Worm (Caenorhabditis elegans) whole organism, late embryonic: ENCODE measurements around the gene ftt-2.

Experiments
- C08G9.2 ChIP-seq: sonication (generic microtip); optimal IDR thresholded peaks from 2 replicates; lab custom pipeline; 2016; ENCODE audit warnings: mild to moderate bottlenecking, missing genetic modification characterization, moderate library complexity, missing compliant biosample characterization
- C38D4.7 ChIP-seq: fragments of 200-800 bp; sonication (Bioruptor generic); optimal IDR thresholded peaks from 2 replicates; lab custom pipeline; 2018; ENCODE audit warnings: mild to moderate bottlenecking, missing genetic modification characterization, moderate library complexity, missing compliant biosample characterization
- F13H6.1 ChIP-seq: sonication (generic microtip); optimal IDR thresholded peaks from 2 replicates; lab custom pipeline; 2016; ENCODE audit warnings: missing genetic modification characterization, missing compliant biosample characterization
- K02D7.2 ChIP-seq: sonication (generic microtip); optimal IDR thresholded peaks from 2 replicates; lab custom pipeline; 2017; ENCODE audit warnings: mild to moderate bottlenecking, missing genetic modification characterization, missing compliant biosample characterization
- K09A11.1 ChIP-seq: sonication (generic microtip); optimal IDR thresholded peaks from 2 replicates; lab custom pipeline; 2017; ENCODE audit warnings: antibody characterized with exemption, mild to moderate bottlenecking, missing genetic modification characterization, missing compliant biosample characterization; ENCODE audit not compliant: insufficient read depth
- T23F11.4 ChIP-seq: fragments of 200-800 bp; sonication (Bioruptor generic); optimal IDR thresholded peaks from 2 replicates; lab custom pipeline; 2018; ENCODE audit warnings: mild to moderate bottlenecking, missing genetic modification characterization, missing compliant biosample characterization
- Y22D7AL.16 ChIP-seq: sonication (generic microtip); optimal IDR thresholded peaks from 2 replicates; lab custom pipeline; 2016; ENCODE audit warnings: missing genetic modification characterization, missing compliant biosample characterization
- ahr-1 ChIP-seq: sonication (generic microtip); optimal IDR thresholded peaks from 2 replicates; lab custom pipeline; 2016; ENCODE audit warnings: missing genetic modification characterization, missing compliant biosample characterization
- ama-1 ChIP-seq: fragments of 150-350 bp; optimal IDR thresholded peaks from 2 replicates; lab custom pipeline; 2014
- ceh-14 ChIP-seq: sonication (generic microtip); optimal IDR thresholded peaks from 2 replicates; lab custom pipeline; 2016; ENCODE audit warnings: missing genotype, missing genetic modification characterization, missing compliant biosample characterization
- ceh-19 ChIP-seq: fragments of 200-800 bp; sonication (Bioruptor generic); optimal IDR thresholded peaks from 2 replicates; lab custom pipeline; 2018; ENCODE audit warnings: mild to moderate bottlenecking, missing genetic modification characterization, missing compliant biosample characterization
- ceh-2 ChIP-seq: sonication (generic microtip); optimal IDR thresholded peaks from 2 replicates; lab custom pipeline; 2016; ENCODE audit warnings: missing genotype, missing genetic modification characterization, missing compliant biosample characterization
- ceh-22 ChIP-seq: sonication (generic microtip); optimal IDR thresholded peaks from 2 replicates; lab custom pipeline; 2017; ENCODE audit warnings: missing biosample characterization, missing genetic modification characterization
- ceh-24 ChIP-seq: sonication (generic microtip); optimal IDR thresholded peaks from 2 replicates; lab custom pipeline; 2016; ENCODE audit warnings: mild to moderate bottlenecking, missing genetic modification characterization, missing compliant biosample characterization
- ceh-30 ChIP-seq: fragments of 150-350 bp; optimal IDR thresholded peaks from 2 replicates; lab custom pipeline; 2014; ENCODE audit warnings: missing biosample characterization, missing genetic modification characterization
- ceh-34 ChIP-seq: sonication (generic microtip); optimal IDR thresholded peaks from 2 replicates; lab custom pipeline; 2016; ENCODE audit warnings: mild to moderate bottlenecking, missing genetic modification characterization, missing compliant biosample characterization
- ceh-45 ChIP-seq: fragments of 200-800 bp; sonication (Bioruptor generic); IDR thresholded peaks from 2 replicates; pipeline ENCODE4 v1.3.6; 2022; ENCODE audit warnings: missing genetic modification reagents, missing genetic modification characterization, missing compliant biosample characterization
- ceh-48 ChIP-seq: sonication (generic microtip); optimal IDR thresholded peaks from 2 replicates; lab custom pipeline; 2016; ENCODE audit warnings: missing genetic modification characterization, inconsistent platforms, missing compliant biosample characterization
- ceh-9 ChIP-seq: sonication (generic microtip); optimal IDR thresholded peaks from 2 replicates; lab custom pipeline; 2016; ENCODE audit warnings: mild to moderate bottlenecking, missing genetic modification characterization, inconsistent platforms, missing compliant biosample characterization
- che-1 ChIP-seq: sonication (generic microtip); optimal IDR thresholded peaks from 2 replicates; lab custom pipeline; 2016; ENCODE audit warnings: mild to moderate bottlenecking, missing genetic modification characterization, missing compliant biosample characterization
- dmd-4 ChIP-seq: sonication (generic microtip); optimal IDR thresholded peaks from 2 replicates; lab custom pipeline; 2016; ENCODE audit warnings: borderline replicate concordance, missing genetic modification characterization, missing compliant biosample characterization
- dve-1 ChIP-seq: sonication (generic microtip); optimal IDR thresholded peaks from 2 replicates; lab custom pipeline; 2017; ENCODE audit warnings: antibody characterized with exemption, mild to moderate bottlenecking, missing genetic modification characterization, missing compliant biosample characterization
- elt-2 ChIP-seq: sonication (generic microtip); optimal IDR thresholded peaks from 2 replicates; lab custom pipeline; 2016; ENCODE audit warnings: missing genetic modification reagents, missing genetic modification characterization, missing compliant biosample characterization
- elt-4 ChIP-seq: sonication (generic microtip); optimal IDR thresholded peaks from 2 replicates; lab custom pipeline; 2016; ENCODE audit warnings: missing genetic modification characterization, missing compliant biosample characterization
- ets-4 ChIP-seq: sonication (generic microtip); optimal IDR thresholded peaks from 2 replicates; lab custom pipeline; 2016; ENCODE audit warnings: missing genetic modification characterization, missing compliant biosample characterization
- gmeb-2 ChIP-seq: sonication (generic microtip); optimal IDR thresholded peaks from 2 replicates; lab custom pipeline; 2016; ENCODE audit warnings: missing genetic modification characterization, inconsistent platforms, missing compliant biosample characterization
- hlh-13 ChIP-seq: fragments of 200-800 bp; sonication (Bioruptor generic); optimal IDR thresholded peaks from 2 replicates; lab custom pipeline; 2018; ENCODE audit warnings: mild to moderate bottlenecking, missing genetic modification characterization, missing compliant biosample characterization
- hlh-6 ChIP-seq: sonication (generic microtip); optimal IDR thresholded peaks from 2 replicates; lab custom pipeline; 2016; ENCODE audit warnings: missing genotype, missing genetic modification characterization, missing compliant biosample characterization
- hlh-8 ChIP-seq: sonication (generic microtip); optimal IDR thresholded peaks from 2 replicates; lab custom pipeline; 2016; ENCODE audit warnings: missing genotype, missing genetic modification characterization, missing compliant biosample characterization
- lim-6 ChIP-seq: sonication (generic microtip); optimal IDR thresholded peaks from 2 replicates; lab custom pipeline; 2016; ENCODE audit warnings: missing genetic modification characterization, missing compliant biosample characterization
- lin-11 ChIP-seq: fragments of 200-800 bp; sonication (Bioruptor generic); optimal IDR thresholded peaks from 2 replicates; lab custom pipeline; 2018; ENCODE audit warnings: mild to moderate bottlenecking, missing genetic modification characterization, missing compliant biosample characterization
- nhr-11 ChIP-seq: fragments of 150-350 bp; optimal IDR thresholded peaks from 2 replicates; lab custom pipeline; 2014; ENCODE audit warnings: missing biosample characterization, missing genetic modification characterization
- nhr-232 ChIP-seq: sonication (generic microtip); optimal IDR thresholded peaks from 2 replicates; lab custom pipeline; 2016; ENCODE audit warnings: missing genetic modification characterization, missing compliant biosample characterization
- npax-4 ChIP-seq: sonication (generic microtip); optimal IDR thresholded peaks from 2 replicates; lab custom pipeline; 2016; ENCODE audit warnings: missing genetic modification characterization, missing compliant biosample characterization
- pag-3 ChIP-seq: sonication (generic microtip); optimal IDR thresholded peaks from 2 replicates; lab custom pipeline; 2016; ENCODE audit warnings: missing compliant biosample characterization, missing genetic modification characterization, borderline replicate concordance
- pax-1 ChIP-seq: fragments of 150-350 bp; optimal IDR thresholded peaks from 2 replicates; lab custom pipeline; 2014; ENCODE audit warnings: missing biosample characterization, missing genetic modification characterization
- pha-2 ChIP-seq: sonication (generic microtip); optimal IDR thresholded peaks from 2 replicates; lab custom pipeline; 2017; ENCODE audit warnings: mild to moderate bottlenecking, missing genetic modification characterization, missing compliant biosample characterization
- pha-4 ChIP-seq: fragments of 150-350 bp; optimal IDR thresholded peaks from 2 replicates; lab custom pipeline; 2018; ENCODE audit warnings: missing biosample characterization, missing genetic modification reagents, missing genetic modification characterization
- ref-2 ChIP-seq: sonication (generic microtip); optimal IDR thresholded peaks from 2 replicates; lab custom pipeline; 2016; ENCODE audit warnings: missing genetic modification characterization, missing compliant biosample characterization
- sdc-2 ChIP-seq: sonication (generic microtip); optimal IDR thresholded peaks from 2 replicates; lab custom pipeline; 2016; ENCODE audit warnings: missing genotype, missing genetic modification characterization, missing compliant biosample characterization
- sox-2 ChIP-seq: fragments of 200-800 bp; sonication (Bioruptor generic); IDR thresholded peaks from 2 replicates; pipeline ENCODE4 v1.3.6; 2022; ENCODE audit warnings: missing genetic modification reagents, missing genetic modification characterization, missing compliant biosample characterization
- sox-4 ChIP-seq: sonication (generic microtip); optimal IDR thresholded peaks from 2 replicates; lab custom pipeline; 2017; ENCODE audit warnings: mild to moderate bottlenecking, missing genetic modification characterization, inconsistent platforms, missing compliant biosample characterization
- syd-9 ChIP-seq: sonication (generic microtip); optimal IDR thresholded peaks from 2 replicates; lab custom pipeline; 2016; ENCODE audit warnings: mild to moderate bottlenecking, missing genetic modification characterization, moderate library complexity, missing compliant biosample characterization
- tbx-2 ChIP-seq: sonication (generic microtip); optimal IDR thresholded peaks from 2 replicates; lab custom pipeline; 2016; ENCODE audit warnings: missing genetic modification characterization, missing compliant biosample characterization
- ttx-3 ChIP-seq: sonication (generic microtip); optimal IDR thresholded peaks from 2 replicates; lab custom pipeline; 2016; ENCODE audit warnings: missing genetic modification reagents, missing genetic modification characterization, missing compliant biosample characterization
- unc-3 ChIP-seq, 2 experiments: fragments of 200-800 bp in 1 of 2; sonication (Bioruptor generic) in 1 of 2; sonication (generic microtip) in 1 of 2; conservative IDR thresholded peaks in 1 of 2; optimal IDR thresholded peaks in 1 of 2; 2 replicates each; pipeline versions ENCODE4 v1.3.6 to Lab custom; 2016 to 2022; ENCODE audit warnings: missing compliant biosample characterization in 2 of 2, missing genetic modification characterization in 2 of 2, missing genetic modification reagents in 1 of 2
- unc-42 ChIP-seq: sonication (generic microtip); optimal IDR thresholded peaks from 2 replicates; lab custom pipeline; 2016; ENCODE audit warnings: missing genotype, missing genetic modification characterization, missing compliant biosample characterization
- unc-55 ChIP-seq: sonication (generic microtip); optimal IDR thresholded peaks from 2 replicates; lab custom pipeline; 2017; ENCODE audit warnings: missing biosample characterization, missing genetic modification reagents, missing genetic modification characterization
- unc-86 ChIP-seq: sonication (generic microtip); optimal IDR thresholded peaks from 2 replicates; lab custom pipeline; 2016; ENCODE audit warnings: missing genetic modification characterization, missing compliant biosample characterization
- zip-5 ChIP-seq: sonication (generic microtip); optimal IDR thresholded peaks from 2 replicates; lab custom pipeline; 2016; ENCODE audit warnings: missing genetic modification characterization, missing compliant biosample characterization
- ztf-16 ChIP-seq: sonication (generic microtip); optimal IDR thresholded peaks from 2 replicates; lab custom pipeline; 2017; ENCODE audit warnings: missing genetic modification characterization, missing compliant biosample characterization

ftt-2 gene

ce11 chrX:11605766-11606490 is 709 bp upstream of the ftt-2 start:
- peak; percentile 93 for TF ChIP-seq pag-3 (tag; lab: Kevin White, UChicago)
- TF ChIP-seq gmeb-2: peak; percentile 75
- TF ChIP-seq ceh-48 (tag; lab: Kevin White, UChicago): peak; percentile 78
- TF ChIP-seq K02D7.2: peak; percentile 96
- TF ChIP-seq zip-5 (tag; lab: Kevin White, UChicago): peak; percentile 58
- peak; percentile 91 for TF ChIP-seq ets-4 (tag; lab: Kevin White, UChicago)
- peak; percentile 94 for TF ChIP-seq pax-1
- TF ChIP-seq ceh-30 (tag; lab: Kevin White, UChicago): peak; percentile 43
- TF ChIP-seq pha-4 (tag; lab: Kevin White, UChicago): no peak
- TF ChIP-seq ref-2 (tag; lab: Kevin White, UChicago): peak; percentile 100
- peak; percentile 97 for TF ChIP-seq Y22D7AL.16
- TF ChIP-seq C38D4.7 (GFP tag; lab: Kevin White, UChicago): peak; percentile 92
- TF ChIP-seq sox-4 (tag; lab: Kevin White, UChicago): peak; percentile 92
- TF ChIP-seq lin-11 (tag; lab: Kevin White, UChicago): peak; percentile 89
- TF ChIP-seq nhr-11 (tag; lab: Kevin White, UChicago): peak; percentile 99
- TF ChIP-seq ceh-9 (tag; lab: Kevin White, UChicago): no peak
- TF ChIP-seq hlh-6: peak; percentile 62
- TF ChIP-seq unc-3 (GFP tag; conservative IDR thresholded peaks at IDR 0.05; lab: Robert Waterston, UW): no peak; the same call in 1 of the 2 replicates
- TF ChIP-seq unc-3 (tag; optimal IDR thresholded peaks at IDR 0.05; lab: Kevin White, UChicago): peak; percentile 99
- TF ChIP-seq ztf-16 (tag; lab: Kevin White, UChicago): peak; percentile 99
- TF ChIP-seq C08G9.2 (tag; lab: Kevin White, UChicago): peak; percentile 60
- TF ChIP-seq ceh-45 (GFP tag; lab: Robert Waterston, UW): peak; percentile 53; the same call in 1 of the 2 replicates
- TF ChIP-seq dve-1: peak; percentile 68
- TF ChIP-seq ceh-2: peak; percentile 93
- TF ChIP-seq hlh-8 (tag; lab: Kevin White, UChicago): peak; percentile 84
- TF ChIP-seq hlh-13: peak; percentile 5
- TF ChIP-seq nhr-232 (tag; lab: Kevin White, UChicago): peak; percentile 40
- peak; percentile 98 for TF ChIP-seq ceh-24 (tag; lab: Kevin White, UChicago)
- TF ChIP-seq ceh-34 (tag; lab: Kevin White, UChicago): peak; percentile 100
- peak; percentile 82 for TF ChIP-seq ahr-1 (tag; lab: Kevin White, UChicago)
- TF ChIP-seq sox-2: peak; percentile 91
- TF ChIP-seq ceh-22 (tag; lab: Kevin White, UChicago): peak; percentile 87
- TF ChIP-seq tbx-2 (tag; lab: Kevin White, UChicago): peak; percentile 99
- TF ChIP-seq elt-2 (tag; lab: Kevin White, UChicago): peak; percentile 98
- peak; percentile 88 for TF ChIP-seq che-1
- peak; percentile 98 for TF ChIP-seq F13H6.1
- no peak for TF ChIP-seq elt-4 (tag; lab: Kevin White, UChicago)
- peak; percentile 97 for TF ChIP-seq pha-2
- peak; percentile 45 for TF ChIP-seq npax-4
- peak; percentile 99 for TF ChIP-seq T23F11.4 (GFP tag; lab: Kevin White, UChicago)
- TF ChIP-seq ceh-19 (GFP tag; lab: Kevin White, UChicago): peak; percentile 97
- no peak for TF ChIP-seq unc-55 (GFP tag; lab: Kevin White, UChicago)
- peak; percentile 60 for TF ChIP-seq lim-6 (tag; lab: Kevin White, UChicago)
- TF ChIP-seq syd-9: peak; percentile 97
- peak; percentile 86 for TF ChIP-seq dmd-4 (tag; lab: Kevin White, UChicago)
- peak; percentile 90 for TF ChIP-seq sdc-2
- peak; percentile 96 for TF ChIP-seq K09A11.1 (tag; lab: Kevin White, UChicago)
- TF ChIP-seq unc-86 (tag; lab: Kevin White, UChicago): peak; percentile 99
- TF ChIP-seq ama-1 (lab: Kevin White, UChicago): no peak
- peak; percentile 99 for TF ChIP-seq ceh-14 (tag; lab: Kevin White, UChicago)
- peak; percentile 93 for TF ChIP-seq ttx-3
- TF ChIP-seq unc-42 (tag; lab: Kevin White, UChicago): peak; percentile 97
